Worm (Caenorhabditis elegans) whole organism, mixed stage, embryonic: ENCODE results near the gene dph-5.

Source experiments
- M03D4.4 ChIP-seq: sonication (generic microtip); optimal IDR thresholded peaks from 2 replicates; lab custom pipeline; 2017; ENCODE audit warnings: mild to moderate bottlenecking, missing genetic modification characterization, missing compliant biosample characterization
- bed-3 ChIP-seq: fragments of 200-800 bp; sonication (Bioruptor generic); optimal IDR thresholded peaks from 3 replicates; lab custom pipeline; 2018; ENCODE audit warnings: mild to moderate bottlenecking, missing genetic modification characterization, moderate library complexity, missing compliant biosample characterization
- ceh-43 ChIP-seq: fragments of 200-800 bp; sonication (Bioruptor generic); optimal IDR thresholded peaks from 2 replicates; lab custom pipeline; 2018; ENCODE audit warnings: mild to moderate bottlenecking, missing genetic modification characterization, moderate library complexity, missing compliant biosample characterization
- ces-1 ChIP-seq: fragments of 150-350 bp; optimal IDR thresholded peaks from 2 replicates; lab custom pipeline; 2014; ENCODE audit warnings: missing biosample characterization, missing genetic modification reagents, missing genetic modification characterization
- flh-1 ChIP-seq: fragments of 200-800 bp; sonication (Bioruptor generic); optimal IDR thresholded peaks from 2 replicates; lab custom pipeline; 2018; ENCODE audit warnings: mild to moderate bottlenecking, missing genetic modification characterization, moderate library complexity, missing compliant biosample characterization
- hlh-1 ChIP-seq: fragments of 150-350 bp; optimal IDR thresholded peaks from 2 replicates; lab custom pipeline; 2014; ENCODE audit warnings: missing biosample characterization, missing genetic modification reagents, missing genetic modification characterization
- lsy-2 ChIP-seq: fragments of 150-350 bp; optimal IDR thresholded peaks from 2 replicates; lab custom pipeline; 2014; ENCODE audit warnings: missing biosample characterization, missing genetic modification characterization
- mep-1 ChIP-seq: fragments of 150-350 bp; optimal IDR thresholded peaks from 2 replicates; lab custom pipeline; 2017; ENCODE audit warnings: missing biosample characterization, missing genetic modification reagents, missing genetic modification characterization, inconsistent platforms
- mls-2 ChIP-seq: sonication (generic microtip); optimal IDR thresholded peaks from 2 replicates; lab custom pipeline; 2016; ENCODE audit warnings: mild to moderate bottlenecking, missing genetic modification characterization, moderate library complexity, missing compliant biosample characterization
- nhr-2 ChIP-seq: fragments of 150-350 bp; optimal IDR thresholded peaks from 2 replicates; lab custom pipeline; 2014; ENCODE audit warnings: missing biosample characterization, missing genetic modification characterization
- nhr-28 ChIP-seq: fragments of 150-350 bp; optimal IDR thresholded peaks from 2 replicates; lab custom pipeline; 2014; ENCODE audit warnings: missing biosample characterization, missing genetic modification characterization
- nhr-76 ChIP-seq: sonication (generic microtip); optimal IDR thresholded peaks from 2 replicates; lab custom pipeline; 2017; ENCODE audit warnings: missing biosample characterization, missing genetic modification characterization
- pha-4 ChIP-seq: fragments of 150-350 bp; optimal IDR thresholded peaks from 2 replicates; lab custom pipeline; 2018; ENCODE audit warnings: missing biosample characterization, missing genetic modification reagents, missing genetic modification characterization
- sptf-1 ChIP-seq: sonication (generic microtip); optimal IDR thresholded peaks from 2 replicates; lab custom pipeline; 2017; ENCODE audit warnings: mild to moderate bottlenecking, missing genetic modification characterization, moderate library complexity, missing compliant biosample characterization
- tbx-8 ChIP-seq: fragments of 200-800 bp; sonication (Bioruptor generic); optimal IDR thresholded peaks from 2 replicates; lab custom pipeline; 2018; ENCODE audit warnings: mild to moderate bottlenecking, missing genetic modification characterization, moderate library complexity, missing compliant biosample characterization
- unc-39 ChIP-seq: fragments of 150-350 bp; optimal IDR thresholded peaks from 2 replicates; lab custom pipeline; 2014; ENCODE audit warnings: missing biosample characterization, missing genetic modification characterization
- zip-8 ChIP-seq: fragments of 150-350 bp; optimal IDR thresholded peaks from 2 replicates; lab custom pipeline; 2014; ENCODE audit warnings: missing biosample characterization, missing genetic modification characterization
- ztf-11 ChIP-seq: fragments of 150-350 bp; optimal IDR thresholded peaks from 2 replicates; lab custom pipeline; 2014; ENCODE audit warnings: missing biosample characterization, missing genetic modification characterization

Gene dph-5

ce11 chrII:11392390-11392789 is 42.4 kb downstream of the dph-5 start:
- no peak for TF ChIP-seq unc-39 (tag; lab: Kevin White, UChicago)
- TF ChIP-seq lsy-2 (tag; lab: Kevin White, UChicago) = no peak
- no peak for TF ChIP-seq ceh-43 (GFP tag; lab: Kevin White, UChicago)
- no peak for TF ChIP-seq nhr-76 (tag; lab: Kevin White, UChicago)
- TF ChIP-seq M03D4.4 (tag; lab: Kevin White, UChicago) = no peak
- TF ChIP-seq, all 35 proteins: peak for 0

ce11 chrII:11393787-11394186 is 43.8 kb downstream of the dph-5 start:
- TF ChIP-seq sptf-1 = peak; percentile 34
- peak; percentile 72 for TF ChIP-seq pha-4 (tag; lab: Kevin White, UChicago)
- peak; percentile 3 for TF ChIP-seq mls-2 (tag; lab: Kevin White, UChicago)
- no peak for TF ChIP-seq tbx-8 (GFP tag; lab: Kevin White, UChicago)

- peak; percentile 93 for TF ChIP-seq ces-1 (GFP tag; lab: Kevin White, UChicago)
- no peak for TF ChIP-seq unc-39 (tag; lab: Kevin White, UChicago)
Observed at ce11 chrII:11396217-11396616, 46.2 kb downstream of the dph-5 start.

ce11 chrII:11398787-11399186 is 48.8 kb downstream of the dph-5 start:
- TF ChIP-seq pha-4 (tag; lab: Kevin White, UChicago) (peak; percentile 2), nhr-28 (no peak), sptf-1 (peak; percentile 29), mls-2 (tag; lab: Kevin White, UChicago) (peak; percentile 19)

- TF ChIP-seq hlh-1 (tag; lab: Kevin White, UChicago) (no peak), nhr-2 (tag; lab: Kevin White, UChicago) (peak; percentile 41), zip-8 (tag; lab: Kevin White, UChicago) (no peak), mep-1 (no peak), bed-3 (GFP tag; lab: Kevin White, UChicago) (no peak), M03D4.4 (tag; lab: Kevin White, UChicago) (no peak), ztf-11 (tag; lab: Kevin White, UChicago) (no peak), flh-1 (GFP tag; lab: Kevin White, UChicago) (no peak)
Observed at ce11 chrII:11400386-11400785, 50.4 kb downstream of the dph-5 start.
